Worm (Caenorhabditis elegans): Measurements from ENCODE around the gene unc-44.

DNA sequence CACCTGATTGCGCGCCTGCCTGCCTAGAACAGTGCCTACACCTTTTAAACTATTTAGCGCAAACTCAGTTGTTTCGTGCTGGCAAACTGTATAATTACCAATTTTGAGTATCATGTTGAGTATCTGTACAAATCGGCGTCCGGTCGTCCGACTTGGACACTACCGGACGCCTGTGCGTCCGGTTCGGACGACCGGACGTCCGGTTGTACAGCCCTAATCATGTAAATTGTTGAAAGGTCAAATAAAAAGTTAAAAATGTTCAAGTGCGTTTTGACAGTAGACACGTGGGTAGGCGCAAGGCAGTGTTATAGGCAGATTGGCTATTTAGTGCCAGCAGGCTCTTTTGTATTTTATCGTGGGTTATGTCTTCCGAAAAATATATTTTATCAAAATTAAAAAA, 25.4 kb upstream of the unc-44 start:
- TF ChIP-seq aly-2 (tag; optimal IDR thresholded peaks at IDR 0.05) (no peak), C04F5.9 (tag; optimal IDR thresholded peaks at IDR 0.05) (no peak)
